Fruit fly (Drosophila melanogaster): Measurements from ENCODE around the gene CG45263.

The CG45263 gene

DNA sequence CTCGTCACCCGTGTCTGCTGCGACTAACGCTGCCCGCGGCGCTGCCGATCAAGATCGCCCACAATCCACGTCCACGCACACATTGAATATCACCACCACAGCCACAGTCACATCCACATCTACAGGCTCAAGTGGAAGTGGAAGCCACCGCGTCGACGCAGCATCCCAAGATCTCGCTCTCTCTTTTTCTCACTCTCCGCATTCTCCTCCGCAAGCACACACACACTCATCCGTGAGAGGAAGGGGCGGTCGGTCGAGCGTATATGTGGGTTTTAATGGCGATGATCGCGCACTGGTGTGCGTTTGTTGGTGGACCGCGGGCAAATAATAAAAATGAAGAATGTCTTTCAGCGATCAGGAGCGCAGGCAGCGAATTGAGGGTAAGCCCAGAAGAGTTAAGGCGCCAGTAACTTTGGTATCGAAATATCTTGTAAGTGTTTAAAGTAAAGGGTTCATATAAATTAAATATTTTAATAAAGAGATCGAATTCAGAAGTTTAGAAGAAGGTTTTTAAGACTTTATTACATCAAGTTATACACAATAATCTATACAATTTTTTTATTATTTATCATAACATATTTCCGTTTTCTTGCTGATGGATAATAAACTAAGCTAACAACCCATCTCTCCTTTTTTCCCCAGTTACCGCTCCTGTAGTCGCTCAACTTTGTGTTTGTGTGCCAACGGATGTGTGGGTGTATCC is 143.5 kb downstream of the CG45263 start, which contains the start of gene Poxm (continued):
- TF ChIP-seq CG12155 (GFP tag; optimal IDR thresholded peaks at IDR 0.05) (peak; percentile 78), CG6272 (GFP tag; IDR thresholded peaks at IDR 0.05) (peak; percentile 83), CG12299 (tag; optimal IDR thresholded peaks at IDR 0.05) (peak; percentile 74), dimm (GFP tag; IDR thresholded peaks at IDR 0.05) (peak; percentile 55; the same call in 1 of the 2 replicates), CG3995 (GFP tag; optimal IDR thresholded peaks at IDR 0.05) (no peak), sim (GFP tag; IDR thresholded peaks at IDR 0.05) (peak; percentile 58; the same call in 1 of the 2 replicates), CG6813 (GFP tag; optimal IDR thresholded peaks at IDR 0.05) (peak; percentile 74), CG11093 (GFP tag; IDR thresholded peaks at IDR 0.05) (peak; percentile 92), CG32767 (GFP tag; IDR thresholded peaks at IDR 0.05) (peak; percentile 82; the same call in 1 of the 2 replicates), Hmx (GFP tag; optimal IDR thresholded peaks at IDR 0.05) (peak; percentile 30), CG11398 (GFP tag; optimal IDR thresholded peaks at IDR 0.05) (no peak), eyg (GFP tag; optimal IDR thresholded peaks at IDR 0.05) (peak; percentile 14), pita (GFP tag; optimal IDR thresholded peaks at IDR 0.05) (no peak), CG8944 (GFP tag; optimal IDR thresholded peaks at IDR 0.05) (peak; percentile 40), Nf-YB (GFP tag; optimal IDR thresholded peaks at IDR 0.05) (peak; percentile 94), CG12071 (GFP tag; optimal IDR thresholded peaks at IDR 0.05) (peak; percentile 23), CG12744 (GFP tag; optimal IDR thresholded peaks at IDR 0.05) (no peak), Atf6 (GFP tag; IDR thresholded peaks at IDR 0.05) (peak; percentile 79), CG3163 (GFP tag; optimal IDR thresholded peaks at IDR 0.05) (no peak), CG13624 (GFP tag; optimal IDR thresholded peaks at IDR 0.05) (peak; percentile 68), tna (GFP tag; IDR thresholded peaks at IDR 0.05; ENCODE audit: partially characterized antibody) (no peak), Xbp1 (GFP tag; optimal IDR thresholded peaks at IDR 0.05) (peak; percentile 92), CG13287 (GFP tag; IDR thresholded peaks at IDR 0.05; ENCODE audit: partially characterized antibody) (no peak), tio (GFP tag; optimal IDR thresholded peaks at IDR 0.05) (peak; percentile 88), nerfin-1 (tag; optimal IDR thresholded peaks at IDR 0.05) (peak; percentile 90), pho (GFP tag; optimal IDR thresholded peaks at IDR 0.05) (peak; percentile 16), CG9437 (GFP tag; optimal IDR thresholded peaks at IDR 0.05) (peak; percentile 86), usp (GFP tag; optimal IDR thresholded peaks at IDR 0.05) (no peak), ttk (GFP tag; IDR thresholded peaks at IDR 0.05) (peak; percentile 80), CHES-1-like (GFP tag; optimal IDR thresholded peaks at IDR 0.05) (no peak), H2.0 (GFP tag; IDR thresholded peaks at IDR 0.05) (peak; percentile 53), bsh (GFP tag; optimal IDR thresholded peaks at IDR 0.05) (peak; percentile 91 to 93), gcm2 (GFP tag; optimal IDR thresholded peaks at IDR 0.05) (peak; percentile 61), nom (GFP tag; optimal IDR thresholded peaks at IDR 0.05) (peak; percentile 88), Sin3A (optimal IDR thresholded peaks at IDR 0.05) (no peak), Dbx (GFP tag; IDR thresholded peaks at IDR 0.05) (peak; percentile 48; the same call in 1 of the 3 replicates), Vsx1 (GFP tag; optimal IDR thresholded peaks at IDR 0.05) (peak; percentile 69), CG10209 (GFP tag; optimal IDR thresholded peaks at IDR 0.05) (peak; percentile 91), sd (tag; optimal IDR thresholded peaks at IDR 0.05) (peak; percentile 82), CG18262 (tag; optimal IDR thresholded peaks at IDR 0.05) (peak; percentile 97), lola (GFP tag; optimal IDR thresholded peaks at IDR 0.05) (peak in 2 of 3 experiments; percentile 56 to 96), CG2678 (tag; optimal IDR thresholded peaks at IDR 0.05) (peak; percentile 96), CG4617 (GFP tag; optimal IDR thresholded peaks at IDR 0.05; ENCODE audit: borderline replicate concordance) (peak; percentile 63), CG4424 (GFP tag; optimal IDR thresholded peaks at IDR 0.05) (peak; percentile 95), cg (GFP tag; optimal IDR thresholded peaks at IDR 0.05) (peak; percentile 99), sens-2 (GFP tag; IDR thresholded peaks at IDR 0.05) (no peak; the same call in 1 of the 2 replicates), disco-r (GFP tag; optimal IDR thresholded peaks at IDR 0.05) (peak; percentile 3), dati (GFP tag; IDR thresholded peaks at IDR 0.05) (0 out of 2 replicates have a peak, but pooled peaks have one; percentile 28), dmrt11E (tag; optimal IDR thresholded peaks at IDR 0.05) (peak; percentile 91)

Data from whole organism, embryonic.